Worm (Caenorhabditis elegans) whole organism, L4 larva: Measurements from ENCODE around the gene rsa-2.

Experiments used
- F49E8.2 ChIP-seq: sonication (generic microtip); optimal IDR thresholded peaks from 2 replicates; lab custom pipeline; 2016; ENCODE audit warnings: missing compliant biosample characterization, mild to moderate bottlenecking, missing genetic modification characterization, borderline replicate concordance
- aha-1 ChIP-seq: fragments of 150-350 bp; peaks from one replicate; lab custom pipeline; 2014; ENCODE audit warnings: missing biosample characterization, missing genetic modification characterization
- ceh-32 ChIP-seq: sonication (generic microtip); optimal IDR thresholded peaks from 2 replicates; lab custom pipeline; 2016; ENCODE audit warnings: mild to moderate bottlenecking, missing genetic modification characterization, missing compliant biosample characterization; ENCODE audit not compliant: poor library complexity
- fkh-10 ChIP-seq: fragments of 150-350 bp; optimal IDR thresholded peaks from 2 replicates; lab custom pipeline; 2014; ENCODE audit warnings: missing biosample characterization, missing genetic modification reagents, missing genetic modification characterization
- fos-1 ChIP-seq: fragments of 150-350 bp; optimal IDR thresholded peaks from 2 replicates; lab custom pipeline; 2014; ENCODE audit warnings: missing biosample characterization, missing genetic modification characterization
- lsy-2 ChIP-seq, 2 experiments: fragments of 150-350 bp in 1 of 2; sonication (generic microtip) in 1 of 2; optimal IDR thresholded peaks; 2 replicates each; lab custom pipeline; 2014 to 2017; ENCODE audit warnings: missing biosample characterization in 2 of 2, missing genetic modification characterization in 2 of 2
- snpc-4 ChIP-seq: fragments of 150-350 bp; optimal IDR thresholded peaks from 2 replicates; lab custom pipeline; 2014; ENCODE audit warnings: missing biosample characterization, missing genetic modification characterization

DNA sequence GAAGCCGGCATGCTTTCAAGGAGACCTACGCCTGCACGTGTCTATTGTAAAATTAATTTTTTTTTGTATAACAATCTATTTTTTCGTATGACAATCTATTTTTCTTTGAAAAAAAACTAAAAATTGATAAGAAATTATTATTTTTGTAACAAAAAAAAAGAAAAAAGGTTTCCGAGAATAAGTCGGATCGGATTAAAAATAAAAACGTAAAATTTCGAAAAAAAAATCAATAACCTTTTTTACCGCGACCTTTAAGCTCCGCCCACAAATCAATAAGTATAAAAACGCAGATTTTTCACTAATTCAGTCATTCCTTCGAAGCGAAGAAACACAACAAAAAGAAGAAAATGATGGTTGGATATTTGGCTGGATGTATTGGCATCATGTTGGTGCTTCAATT is 16.2 kb downstream of the rsa-2 start, which contains the start of gene W09D6.4:
- TF ChIP-seq lsy-2 (tag; optimal IDR thresholded peaks at IDR 0.05; lab: Kevin White, UChicago): no peak
- no peak for TF ChIP-seq fkh-10 (GFP tag; lab: Kevin White, UChicago)
- TF ChIP-seq aha-1 (tag; lab: Kevin White, UChicago): no peak
- no peak for TF ChIP-seq fos-1
- TF ChIP-seq snpc-4: no peak
- TF ChIP-seq F49E8.2 (tag; lab: Kevin White, UChicago): no peak
- TF ChIP-seq ceh-32: no peak
